Worm (Caenorhabditis elegans) whole organism, L4 larva: ENCODE data around the gene C18C4.7.

Source experiments
- D1046.2 ChIP-seq: fragments of 200-800 bp; sonication (Bioruptor generic); IDR thresholded peaks from 2 replicates; pipeline ENCODE4 v1.3.6; 2022; ENCODE audit warnings: missing genetic modification characterization, missing compliant biosample characterization
- F10B5.3 ChIP-seq: sonication (generic microtip); optimal IDR thresholded peaks from 2 replicates; lab custom pipeline; 2016; ENCODE audit warnings: mild to moderate bottlenecking, missing genetic modification characterization, missing compliant biosample characterization
- F44E2.7 ChIP-seq: fragments of 200-800 bp; sonication (Bioruptor generic); IDR thresholded peaks from 2 replicates; pipeline ENCODE4 v2.1.2; 2022; ENCODE audit warnings: missing genetic modification characterization, missing compliant biosample characterization
- R02D3.7 ChIP-seq: fragments of 150-350 bp; sonication (generic microtip); optimal IDR thresholded peaks from 3 replicates; lab custom pipeline; 2014; ENCODE audit warnings: missing biosample characterization, missing genetic modification characterization
- T20F7.1 ChIP-seq: fragments of 200-800 bp; sonication (Bioruptor generic); optimal IDR thresholded peaks from 2 replicates; lab custom pipeline; 2018; ENCODE audit warnings: mild to moderate bottlenecking, missing genetic modification characterization, missing compliant biosample characterization
- T26A8.4 ChIP-seq: fragments of 200-800 bp; sonication (Bioruptor generic); IDR thresholded peaks from 2 replicates; pipeline ENCODE4 v1.3.6; 2022; ENCODE audit warnings: missing genetic modification characterization, missing compliant biosample characterization
- Y105C5A.15 ChIP-seq: fragments of 200-800 bp; sonication (Bioruptor generic); IDR thresholded peaks from 2 replicates; pipeline ENCODE4 v1.3.6; 2022; ENCODE audit warnings: missing genetic modification characterization, missing compliant biosample characterization
- ZK337.2 ChIP-seq: fragments of 200-800 bp; sonication (Bioruptor generic); IDR thresholded peaks from 2 replicates; pipeline ENCODE4 v1.3.6; 2022; ENCODE audit warnings: missing genetic modification reagents, missing genetic modification characterization, missing compliant biosample characterization
- arid-1 ChIP-seq: fragments of 200-800 bp; sonication (Bioruptor generic); conservative IDR thresholded peaks from 2 replicates; pipeline ENCODE4 v1.3.6; 2022; ENCODE audit warnings: missing genetic modification reagents, missing genetic modification characterization, missing compliant biosample characterization
- attf-4 ChIP-seq: sonication (generic microtip); optimal IDR thresholded peaks from 3 replicates; lab custom pipeline; 2017; ENCODE audit warnings: missing biosample characterization, missing genetic modification characterization
- ceh-20 ChIP-seq: fragments of 200-800 bp; sonication (Bioruptor generic); IDR thresholded peaks from 2 replicates; pipeline ENCODE4 v1.3.6; 2022; ENCODE audit warnings: missing genetic modification reagents, missing genetic modification characterization, missing compliant biosample characterization
- ceh-28 ChIP-seq: fragments of 150-350 bp; optimal IDR thresholded peaks from 2 replicates; lab custom pipeline; 2014; ENCODE audit warnings: missing biosample characterization, missing genetic modification reagents, missing genetic modification characterization
- ceh-62 ChIP-seq: sonication (generic microtip); optimal IDR thresholded peaks from 2 replicates; lab custom pipeline; 2017; ENCODE audit warnings: missing biosample characterization, missing genetic modification characterization
- ctbp-1 ChIP-seq: fragments of 200-800 bp; sonication (Bioruptor generic); IDR thresholded peaks from 2 replicates; pipeline ENCODE4 v1.3.6; 2022; ENCODE audit warnings: missing genetic modification reagents, missing genetic modification characterization, missing compliant biosample characterization
- daf-16 ChIP-seq, 3 experiments: sonication (generic microtip); optimal IDR thresholded peaks; 2 replicates each; lab custom pipeline; 2016 to 2017; ENCODE audit warnings: missing genetic modification characterization in 3 of 3, missing genetic modification reagents in 3 of 3, mild to moderate bottlenecking in 2 of 3, missing compliant biosample characterization in 2 of 3, missing biosample characterization in 1 of 3, moderate library complexity in 1 of 3
- daf-8 ChIP-seq: fragments of 200-800 bp; sonication (Bioruptor generic); IDR thresholded peaks from 2 replicates; pipeline ENCODE4 v1.3.6; 2022; ENCODE audit warnings: missing genetic modification characterization, missing compliant biosample characterization
- duxl-1 ChIP-seq: sonication (generic microtip); optimal IDR thresholded peaks from 2 replicates; lab custom pipeline; 2016; ENCODE audit warnings: mild to moderate bottlenecking, missing genetic modification characterization, moderate library complexity, missing compliant biosample characterization; ENCODE audit not compliant: poor library complexity
- egl-27 ChIP-seq: sonication (generic microtip); optimal IDR thresholded peaks from 3 replicates; lab custom pipeline; 2017; ENCODE audit warnings: missing biosample characterization, missing genetic modification reagents, missing genetic modification characterization
- fkh-10 ChIP-seq: fragments of 150-350 bp; optimal IDR thresholded peaks from 2 replicates; lab custom pipeline; 2014; ENCODE audit warnings: missing biosample characterization, missing genetic modification reagents, missing genetic modification characterization
- fos-1 ChIP-seq: fragments of 150-350 bp; optimal IDR thresholded peaks from 2 replicates; lab custom pipeline; 2014; ENCODE audit warnings: missing biosample characterization, missing genetic modification characterization
- jun-1 ChIP-seq: fragments of 150-350 bp; optimal IDR thresholded peaks from 2 replicates; lab custom pipeline; 2014; ENCODE audit warnings: missing biosample characterization, missing genetic modification reagents, missing genetic modification characterization
- lim-7 ChIP-seq: fragments of 200-800 bp; sonication (Bioruptor generic); IDR thresholded peaks from 2 replicates; pipeline ENCODE4 v1.3.6; 2022; ENCODE audit warnings: missing genetic modification characterization, missing compliant biosample characterization
- lin-1 ChIP-seq: fragments of 200-800 bp; sonication (Bioruptor generic); IDR thresholded peaks from 2 replicates; pipeline ENCODE4 v1.3.6; 2022; ENCODE audit warnings: missing genetic modification reagents, missing genetic modification characterization, missing compliant biosample characterization
- lir-3 ChIP-seq: sonication (generic microtip); optimal IDR thresholded peaks from 2 replicates; lab custom pipeline; 2016; ENCODE audit warnings: mild to moderate bottlenecking, missing genetic modification characterization, missing compliant biosample characterization
- lsy-2 ChIP-seq, 2 experiments: fragments of 150-350 bp in 1 of 2; sonication (generic microtip) in 1 of 2; optimal IDR thresholded peaks; 2 replicates each; lab custom pipeline; 2014 to 2017; ENCODE audit warnings: missing biosample characterization in 2 of 2, missing genetic modification characterization in 2 of 2
- madf-5 ChIP-seq, 2 experiments: fragments of 200-800 bp; sonication (Bioruptor generic); IDR thresholded peaks; 2 replicates each; pipeline ENCODE4 v1.3.6; 2022; ENCODE audit warnings: missing compliant biosample characterization in 2 of 2, missing genetic modification characterization in 2 of 2
- madf-9 ChIP-seq: fragments of 200-800 bp; sonication (Bioruptor generic); conservative IDR thresholded peaks from 2 replicates; pipeline ENCODE4 v1.3.6; 2022; ENCODE audit warnings: missing genetic modification reagents, missing genetic modification characterization, missing compliant biosample characterization
- mdt-29 ChIP-seq: fragments of 200-800 bp; sonication (Bioruptor generic); IDR thresholded peaks from 2 replicates; pipeline ENCODE4 v1.3.6; 2022; ENCODE audit warnings: missing genetic modification reagents, missing genetic modification characterization, missing compliant biosample characterization
- mes-2 ChIP-seq: sonication (generic microtip); optimal IDR thresholded peaks from 2 replicates; lab custom pipeline; 2016; ENCODE audit warnings: missing genotype, mild to moderate bottlenecking, missing genetic modification characterization, missing compliant biosample characterization; ENCODE audit not compliant: poor library complexity, severe bottlenecking
- mxl-2 ChIP-seq: fragments of 200-800 bp; sonication (Bioruptor generic); conservative IDR thresholded peaks from 2 replicates; pipeline ENCODE4 v1.3.6; 2022; ENCODE audit warnings: missing genetic modification reagents, missing genetic modification characterization, missing compliant biosample characterization
- nhr-11 ChIP-seq: fragments of 150-350 bp; optimal IDR thresholded peaks from 2 replicates; lab custom pipeline; 2014; ENCODE audit warnings: missing biosample characterization, missing genetic modification characterization
- nhr-41 ChIP-seq: fragments of 200-800 bp; sonication (Bioruptor generic); IDR thresholded peaks from 2 replicates; pipeline ENCODE4 v1.3.6; 2022; ENCODE audit warnings: missing genetic modification reagents, missing genetic modification characterization, missing compliant biosample characterization
- nhr-42 ChIP-seq: fragments of 200-800 bp; sonication (Bioruptor generic); IDR thresholded peaks from 2 replicates; pipeline ENCODE4 v1.3.6; 2022; ENCODE audit warnings: missing genetic modification characterization, missing compliant biosample characterization
- nhr-6 ChIP-seq: fragments of 150-350 bp; optimal IDR thresholded peaks from 2 replicates; lab custom pipeline; 2014; ENCODE audit warnings: missing biosample characterization, missing genetic modification characterization
- nhr-76 ChIP-seq: fragments of 150-350 bp; optimal IDR thresholded peaks from 2 replicates; lab custom pipeline; 2014; ENCODE audit warnings: missing biosample characterization, missing genetic modification characterization
- nhr-77 ChIP-seq: fragments of 150-350 bp; optimal IDR thresholded peaks from 2 replicates; lab custom pipeline; 2014; ENCODE audit warnings: missing biosample characterization, missing genetic modification characterization
- php-3 ChIP-seq: fragments of 200-800 bp; sonication (Bioruptor generic); IDR thresholded peaks from 2 replicates; pipeline ENCODE4 v1.3.6; 2022; ENCODE audit warnings: missing genetic modification reagents, missing genetic modification characterization, missing compliant biosample characterization
- rbr-2 ChIP-seq: sonication (generic microtip); optimal IDR thresholded peaks from 2 replicates; lab custom pipeline; 2016; ENCODE audit warnings: missing genotype, missing genetic modification characterization, missing compliant biosample characterization
- saeg-2 ChIP-seq: fragments of 200-800 bp; sonication (Bioruptor generic); IDR thresholded peaks from 2 replicates; pipeline ENCODE4 v1.3.6; 2022; ENCODE audit warnings: missing genetic modification reagents, missing genetic modification characterization, missing compliant biosample characterization
- sdz-12 ChIP-seq: fragments of 200-800 bp; sonication (Bioruptor generic); optimal IDR thresholded peaks from 2 replicates; lab custom pipeline; 2018; ENCODE audit warnings: mild to moderate bottlenecking, missing genetic modification characterization, missing compliant biosample characterization
- skn-1 ChIP-seq: fragments of 150-350 bp; optimal IDR thresholded peaks from 2 replicates; lab custom pipeline; 2014; ENCODE audit warnings: missing biosample characterization, missing genetic modification characterization
- snpc-4 ChIP-seq: fragments of 150-350 bp; optimal IDR thresholded peaks from 2 replicates; lab custom pipeline; 2014; ENCODE audit warnings: missing biosample characterization, missing genetic modification characterization
- unc-39 ChIP-seq: sonication (generic microtip); optimal IDR thresholded peaks from 2 replicates; lab custom pipeline; 2017; ENCODE audit warnings: missing biosample characterization, missing genetic modification characterization
- unc-62 ChIP-seq, 3 experiments: fragments of 150-350 bp in 1 of 3; sonication (generic microtip); optimal IDR thresholded peaks in 2 of 3; peaks in 1 of 3; 1 replicate in 1 of 3; 2 replicates in 2 of 3; lab custom pipeline; 2014 to 2017; ENCODE audit warnings: missing biosample characterization in 3 of 3, missing genetic modification characterization in 3 of 3, missing genetic modification reagents in 3 of 3, missing genotype in 1 of 3
- zfp-3 ChIP-seq: fragments of 200-800 bp; sonication (Bioruptor generic); conservative IDR thresholded peaks from 2 replicates; pipeline ENCODE4 v1.3.6; 2022; ENCODE audit warnings: missing genetic modification reagents, missing genetic modification characterization, missing compliant biosample characterization

C18C4.7 gene

DNA sequence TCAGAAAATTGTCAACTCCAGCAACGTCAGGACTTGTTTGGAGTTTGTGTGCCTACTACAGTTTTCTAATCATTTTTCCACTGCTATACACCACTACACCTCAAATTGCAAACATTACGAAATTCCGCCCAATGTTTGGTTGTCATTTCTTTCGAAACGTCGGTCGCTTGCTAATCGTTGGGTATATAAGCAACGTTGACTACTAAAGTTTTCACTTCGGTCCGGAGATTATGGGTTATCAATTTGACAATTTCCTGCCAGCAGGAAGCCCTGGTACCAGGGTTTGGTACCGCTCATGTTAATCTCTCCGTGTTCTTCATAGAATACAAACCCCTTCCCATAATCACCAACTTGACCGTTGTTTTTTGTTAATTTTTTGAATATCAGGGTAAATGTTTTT, 9.0 kb upstream of the C18C4.7 start (continued):
- TF ChIP-seq nhr-76 (tag; lab: Kevin White, UChicago) = no peak
- TF ChIP-seq ZK337.2 = no peak
- no peak for TF ChIP-seq daf-8 (GFP tag; lab: Robert Waterston, UW)
- TF ChIP-seq R02D3.7 = no peak
- TF ChIP-seq nhr-6 = peak; percentile 9
- TF ChIP-seq daf-16 (GFP tag; optimal IDR thresholded peaks at IDR 0.05; lab: Kevin White, UChicago) = peak in 1 of 2 experiments; percentile 44
- TF ChIP-seq daf-16 (tag; optimal IDR thresholded peaks at IDR 0.05; lab: Kevin White, UChicago) = peak; percentile 90
- TF ChIP-seq lsy-2 (tag; optimal IDR thresholded peaks at IDR 0.05; lab: Kevin White, UChicago) = peak in 1 of 2 experiments; percentile 79
- TF ChIP-seq lin-1 (GFP tag; lab: Robert Waterston, UW) = peak; percentile 64; the same call in 1 of the 2 replicates
- no peak for TF ChIP-seq F44E2.7
- no peak for TF ChIP-seq madf-5 (GFP tag; IDR thresholded peaks at IDR 0.05; lab: Robert Waterston, UW)
- no peak for TF ChIP-seq saeg-2 (GFP tag; lab: Robert Waterston, UW)
- TF ChIP-seq mes-2 (tag; lab: Kevin White, UChicago) = peak; percentile 57
- TF ChIP-seq sdz-12 (GFP tag; lab: Kevin White, UChicago) = no peak
- no peak for TF ChIP-seq zfp-3 (GFP tag; lab: Robert Waterston, UW)
- no peak for TF ChIP-seq ceh-28 (tag; lab: Kevin White, UChicago)
- 0 out of 2 replicates have a peak, but pooled peaks have one; percentile 33 for TF ChIP-seq nhr-41
- TF ChIP-seq nhr-42 = peak; percentile 60; the same call in 1 of the 2 replicates
- TF ChIP-seq egl-27 (tag; lab: Kevin White, UChicago) = no peak
- 0 out of 2 replicates have a peak, but pooled peaks have one; percentile 25 for TF ChIP-seq php-3 (GFP tag; lab: Robert Waterston, UW)
- TF ChIP-seq D1046.2 (GFP tag; lab: Robert Waterston, UW) = no peak
- TF ChIP-seq duxl-1 (tag; lab: Kevin White, UChicago) = no peak
- TF ChIP-seq rbr-2 (tag; lab: Kevin White, UChicago) = peak; percentile 36
- TF ChIP-seq ctbp-1 (GFP tag; lab: Robert Waterston, UW) = 0 out of 2 replicates have a peak, but pooled peaks have one; percentile 10
- no peak for TF ChIP-seq attf-4
- no peak for TF ChIP-seq lim-7 (GFP tag; lab: Robert Waterston, UW)

DNA sequence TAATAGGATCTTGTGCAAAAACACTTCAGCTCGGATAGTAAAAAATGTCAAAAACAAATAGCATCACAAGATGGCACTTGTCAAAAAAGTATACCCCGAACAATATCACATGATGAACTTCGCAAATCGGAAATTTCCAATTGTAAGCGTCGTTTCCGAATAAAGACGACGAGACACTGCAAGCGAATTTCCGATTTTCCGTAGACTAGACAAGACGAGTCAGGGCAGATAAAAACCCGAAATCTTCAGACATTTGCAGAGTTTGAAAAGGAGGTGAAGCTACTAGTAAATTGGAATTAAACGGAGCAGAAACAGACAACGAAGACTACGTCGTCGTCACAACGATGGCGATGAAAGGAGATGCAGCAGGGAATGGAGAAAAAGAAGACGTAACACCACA, 4.7 kb upstream of the C18C4.7 start:
- TF ChIP-seq nhr-77 (tag; lab: Kevin White, UChicago) (no peak), fkh-10 (peak; percentile 76)

DNA sequence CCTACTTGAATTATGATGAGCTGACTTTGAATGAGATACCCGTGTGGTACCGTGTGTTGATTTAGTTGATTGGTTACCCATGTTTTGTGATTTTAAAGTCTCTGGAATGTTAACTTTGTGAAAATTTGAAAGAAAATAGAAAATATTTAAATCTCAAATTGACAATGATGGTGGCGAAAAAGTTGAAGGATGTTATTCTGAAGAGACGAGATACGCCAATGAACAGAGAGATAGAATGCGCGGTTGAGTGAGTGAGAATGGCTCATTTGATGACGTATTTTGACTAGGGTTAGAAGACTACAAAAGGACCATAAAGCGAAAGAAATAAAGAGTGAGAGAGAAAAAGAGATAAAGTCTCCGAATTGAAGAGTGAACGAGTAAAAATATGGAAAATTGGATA, 3.4 kb upstream of the C18C4.7 start, which contains the start of gene glb-6:
Gene glb-6, minus strand, starts transcription at position 101 of the 400 bp plus-strand sequence.
- TF ChIP-seq php-3 (GFP tag; lab: Robert Waterston, UW) (no peak), rbr-2 (tag; lab: Kevin White, UChicago) (no peak), ceh-20 (GFP tag; lab: Robert Waterston, UW) (no peak), madf-9 (no peak), mxl-2 (no peak), fkh-10 (peak; percentile 63), mdt-29 (no peak)
- TF ChIP-seq, all 104 proteins: peak for 1

DNA sequence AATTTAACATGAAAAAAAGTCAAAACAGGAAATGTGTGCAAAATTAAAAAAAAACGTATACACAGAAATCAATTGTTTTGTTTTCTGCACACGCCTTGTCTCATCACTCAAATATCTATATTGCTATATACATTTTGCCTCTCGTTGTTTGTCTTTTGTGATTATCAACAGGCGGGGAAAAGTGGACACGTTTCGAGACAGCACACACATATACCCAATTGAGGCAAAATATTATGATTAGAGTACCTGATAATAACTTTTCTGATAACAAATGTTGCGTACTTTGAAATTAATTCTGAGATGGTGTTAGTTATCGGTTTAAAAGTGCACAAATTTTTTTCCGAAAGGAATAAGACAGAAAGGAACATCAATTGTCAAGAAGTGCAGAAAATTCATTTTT, 7.1 kb downstream of the C18C4.7 start:
- TF ChIP-seq Y105C5A.15 (GFP tag; lab: Robert Waterston, UW) = no peak
- no peak for TF ChIP-seq jun-1
- no peak for TF ChIP-seq T20F7.1 (GFP tag; lab: Kevin White, UChicago)
- no peak for TF ChIP-seq ceh-62 (tag; lab: Kevin White, UChicago)
- no peak for TF ChIP-seq nhr-11 (tag; lab: Kevin White, UChicago)
- no peak for TF ChIP-seq fos-1 (tag; lab: Kevin White, UChicago)
- TF ChIP-seq egl-27 (tag; lab: Kevin White, UChicago) = no peak
- no peak for TF ChIP-seq F10B5.3 (tag; lab: Kevin White, UChicago)
- no peak for TF ChIP-seq daf-16 (GFP tag; optimal IDR thresholded peaks at IDR 0.05; lab: Kevin White, UChicago)
- peak; percentile 99 for TF ChIP-seq daf-16 (tag; optimal IDR thresholded peaks at IDR 0.05; lab: Kevin White, UChicago)
- TF ChIP-seq unc-39 (tag; lab: Kevin White, UChicago) = no peak
- no peak for TF ChIP-seq T26A8.4
- 0 out of 2 replicates have a peak, but pooled peaks have one; percentile 41 for TF ChIP-seq lin-1 (GFP tag; lab: Robert Waterston, UW)
- TF ChIP-seq lir-3 (tag; lab: Kevin White, UChicago) = no peak
- no peak for TF ChIP-seq skn-1 (tag; lab: Kevin White, UChicago)
- no peak for TF ChIP-seq snpc-4 (tag; lab: Kevin White, UChicago)
- TF ChIP-seq sdz-12 (GFP tag; lab: Kevin White, UChicago) = no peak
- no peak for TF ChIP-seq duxl-1 (tag; lab: Kevin White, UChicago)
- TF ChIP-seq lim-7 (GFP tag; lab: Robert Waterston, UW) = no peak
- peak; percentile 63 for TF ChIP-seq nhr-77 (tag; lab: Kevin White, UChicago)
- TF ChIP-seq arid-1 (GFP tag; lab: Robert Waterston, UW) = no peak
- TF ChIP-seq mdt-29 = no peak
- TF ChIP-seq unc-62 (GFP tag; optimal IDR thresholded peaks at IDR 0.05 in 1 of 2; lab: Kevin White, UChicago) = peak in 1 of 2 experiments; percentile 28
- no peak for TF ChIP-seq unc-62 (tag; optimal IDR thresholded peaks at IDR 0.05; lab: Kevin White, UChicago)
